Worm (Caenorhabditis elegans): ENCODE data around the gene srlf-18.

srlf-18 gene

DNA sequence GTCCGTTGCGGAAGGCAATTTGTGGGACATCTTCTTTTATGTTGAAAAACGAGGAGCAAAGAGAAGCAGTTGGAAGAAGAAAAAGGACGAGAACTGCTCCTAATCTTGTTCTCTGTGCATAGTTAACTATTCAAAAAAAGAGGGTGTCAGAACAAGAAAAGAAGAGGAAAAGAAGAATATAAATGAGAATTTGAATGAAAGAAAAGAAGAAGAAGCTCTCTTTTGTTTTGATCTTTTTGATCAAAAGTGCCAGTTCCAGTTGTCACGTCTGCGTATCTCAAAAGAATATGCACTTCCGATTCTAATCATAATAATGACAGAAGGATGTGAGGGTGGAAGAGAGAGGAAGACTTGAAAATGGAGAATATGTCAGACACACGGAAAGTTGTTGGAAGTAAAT lies 6.3 kb downstream of the srlf-18 start, which contains the start of gene M7.8:
Gene M7.8 (minus strand): TSS at position 112 of the 400 bp plus-strand sequence.
- TF ChIP-seq ceh-16 (tag; optimal IDR thresholded peaks at IDR 0.05), result no peak
- TF ChIP-seq aly-2 (tag; optimal IDR thresholded peaks at IDR 0.05), result no peak
- TF ChIP-seq nhr-21 (tag; optimal IDR thresholded peaks at IDR 0.05), result no peak
- peak; percentile 31 for TF ChIP-seq unc-55 (GFP tag; optimal IDR thresholded peaks at IDR 0.05)
- TF ChIP-seq ztf-4 (tag; optimal IDR thresholded peaks at IDR 0.05), result no peak
- TF ChIP-seq peb-1 (tag; optimal IDR thresholded peaks at IDR 0.05), result no peak
- peak in 1 of 2 experiments; percentile 35 for TF ChIP-seq lsy-2 (tag; optimal IDR thresholded peaks at IDR 0.05)
- TF ChIP-seq mab-5 (tag; optimal IDR thresholded peaks at IDR 0.05), result no peak
- TF ChIP-seq nhr-10 (tag; optimal IDR thresholded peaks at IDR 0.05), result no peak
- TF ChIP-seq skn-1 (tag; optimal IDR thresholded peaks at IDR 0.05), result no peak
- peak; percentile 92 for TF ChIP-seq zag-1 (tag; optimal IDR thresholded peaks at IDR 0.05)
- peak; percentile 44 for TF ChIP-seq C34F6.9 (tag; optimal IDR thresholded peaks at IDR 0.05)
- peak; percentile 30 for TF ChIP-seq crh-2 (tag; optimal IDR thresholded peaks at IDR 0.05)

DNA sequence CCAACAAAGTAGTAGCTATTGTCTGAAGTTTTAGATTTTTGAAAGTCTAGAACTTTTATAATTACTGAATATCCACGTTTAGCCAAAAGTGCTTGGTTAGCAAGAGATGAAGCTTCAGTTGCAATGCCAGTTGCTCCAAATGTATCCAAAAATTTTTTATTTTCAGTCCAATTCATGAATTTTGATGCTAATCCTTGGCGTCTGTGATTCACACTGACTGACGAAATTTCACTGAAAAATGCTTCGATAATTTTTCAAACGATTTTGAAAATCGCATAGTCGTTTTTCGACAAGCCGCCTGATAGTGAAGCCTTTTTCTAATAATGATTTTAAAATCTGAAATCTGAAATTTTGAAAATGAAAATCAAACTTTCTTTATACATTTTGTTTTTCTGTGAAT lies 7.2 kb downstream of the srlf-18 start:
- TF ChIP-seq R02D3.7 (tag; optimal IDR thresholded peaks at IDR 0.05) (no peak), nhr-21 (tag; optimal IDR thresholded peaks at IDR 0.05) (no peak), sma-9 (GFP tag; optimal IDR thresholded peaks at IDR 0.05) (no peak), sma-9 (tag; optimal IDR thresholded peaks at IDR 0.05) (no peak), mab-5 (tag; optimal IDR thresholded peaks at IDR 0.05) (no peak), gmeb-1 (tag; optimal IDR thresholded peaks at IDR 0.05) (no peak), nhr-129 (tag; optimal IDR thresholded peaks at IDR 0.05) (no peak), ztf-1 (GFP tag; conservative IDR thresholded peaks at IDR 0.05) (no peak), lsy-2 (tag; optimal IDR thresholded peaks at IDR 0.05) (no peak), nhr-10 (tag; optimal IDR thresholded peaks at IDR 0.05) (no peak), dmd-4 (tag; optimal IDR thresholded peaks at IDR 0.05) (no peak), sem-4 (tag; optimal IDR thresholded peaks at IDR 0.05) (no peak), elt-1 (tag; optimal IDR thresholded peaks at IDR 0.05) (no peak), egl-27 (tag; optimal IDR thresholded peaks at IDR 0.05) (no peak), nhr-23 (tag; optimal IDR thresholded peaks at IDR 0.05) (no peak), blmp-1 (tag; optimal IDR thresholded peaks at IDR 0.05; ENCODE audit: insufficient read depth) (no peak), lin-39 (tag; optimal IDR thresholded peaks at IDR 0.05) (no peak), crh-2 (tag; optimal IDR thresholded peaks at IDR 0.05) (no peak)

DNA sequence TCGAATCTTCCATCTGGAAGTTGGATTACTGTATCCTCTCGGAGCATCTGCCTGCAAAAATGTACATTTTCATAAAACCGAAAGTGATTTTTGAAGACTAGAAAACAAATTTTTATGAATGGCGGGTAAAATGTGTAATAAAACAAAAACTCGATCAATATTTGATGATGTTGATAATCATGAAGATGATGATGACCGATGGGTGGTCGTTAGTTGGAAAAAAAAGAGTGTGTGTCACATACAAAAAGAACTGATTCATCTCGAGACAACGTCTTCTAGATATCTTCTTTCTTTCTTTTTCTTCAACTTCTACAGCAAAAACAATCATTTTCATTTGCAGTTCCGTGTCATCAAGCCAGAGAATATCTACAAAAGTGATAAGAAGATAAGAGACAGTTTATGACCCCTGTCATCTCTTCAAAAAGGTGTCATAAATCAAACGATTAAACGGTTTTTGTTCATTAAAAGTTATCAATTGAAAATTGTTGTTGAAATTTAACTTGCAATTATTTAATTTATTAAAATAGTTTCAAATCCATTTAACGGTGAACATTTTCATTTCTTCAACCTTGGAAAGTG lies 8.7 kb downstream of the srlf-18 start, which contains the start of gene bcc-1:
Gene bcc-1 (minus strand): TSS at position 51 of the 579 bp plus-strand sequence.
- TF ChIP-seq unc-55 (GFP tag; optimal IDR thresholded peaks at IDR 0.05) (no peak), mbf-1 (tag; optimal IDR thresholded peaks at IDR 0.05) (no peak), blmp-1 (tag; optimal IDR thresholded peaks at IDR 0.05; ENCODE audit: insufficient read depth) (peak; percentile 7), sma-9 (GFP tag; optimal IDR thresholded peaks at IDR 0.05) (peak; percentile 42), sma-9 (tag; optimal IDR thresholded peaks at IDR 0.05) (no peak), nhr-11 (tag; optimal IDR thresholded peaks at IDR 0.05) (no peak), mdl-1 (tag; optimal IDR thresholded peaks at IDR 0.05) (no peak), gmeb-1 (tag; optimal IDR thresholded peaks at IDR 0.05) (peak; percentile 23), alr-1 (tag; optimal IDR thresholded peaks at IDR 0.05) (no peak), nhr-10 (tag; optimal IDR thresholded peaks at IDR 0.05) (no peak), ama-1 (optimal IDR thresholded peaks at IDR 0.05) (no peak), crh-2 (tag; optimal IDR thresholded peaks at IDR 0.05) (no peak), aly-2 (tag; optimal IDR thresholded peaks at IDR 0.05) (no peak), nhr-12 (tag; optimal IDR thresholded peaks at IDR 0.05) (no peak), F13H6.1 (tag; optimal IDR thresholded peaks at IDR 0.05) (no peak), ZK546.5 (tag; optimal IDR thresholded peaks at IDR 0.05) (no peak), peb-1 (tag; optimal IDR thresholded peaks at IDR 0.05) (no peak), nhr-129 (tag; optimal IDR thresholded peaks at IDR 0.05) (no peak), mab-5 (tag; optimal IDR thresholded peaks at IDR 0.05) (peak; percentile 60), ceh-16 (tag; optimal IDR thresholded peaks at IDR 0.05) (no peak), nhr-6 (tag; optimal IDR thresholded peaks at IDR 0.05) (no peak), nhr-77 (tag; optimal IDR thresholded peaks at IDR 0.05) (no peak), fos-1 (tag; optimal IDR thresholded peaks at IDR 0.05) (peak; percentile 62), snpc-4 (tag; optimal IDR thresholded peaks at IDR 0.05) (no peak), lin-11 (tag; optimal IDR thresholded peaks at IDR 0.05) (no peak), ztf-11 (tag; optimal IDR thresholded peaks at IDR 0.05) (no peak), dmd-4 (tag; optimal IDR thresholded peaks at IDR 0.05) (no peak), nhr-23 (tag; optimal IDR thresholded peaks at IDR 0.05) (no peak), unc-62 (GFP tag; optimal IDR thresholded peaks at IDR 0.05) (no peak), lin-13 (GFP tag; optimal IDR thresholded peaks at IDR 0.05) (no peak), Y55F3AM.14 (GFP tag; optimal IDR thresholded peaks at IDR 0.05) (no peak), egl-27 (tag; optimal IDR thresholded peaks at IDR 0.05) (no peak), lin-39 (tag; optimal IDR thresholded peaks at IDR 0.05) (no peak), ztf-4 (tag; optimal IDR thresholded peaks at IDR 0.05) (no peak), sma-3 (GFP tag; optimal IDR thresholded peaks at IDR 0.05) (peak; percentile 45), ceh-82 (tag; optimal IDR thresholded peaks at IDR 0.05) (no peak), nhr-21 (tag; optimal IDR thresholded peaks at IDR 0.05) (peak; percentile 18), R02D3.7 (tag; optimal IDR thresholded peaks at IDR 0.05) (no peak), elt-1 (tag; optimal IDR thresholded peaks at IDR 0.05) (no peak), nhr-25 (tag; optimal IDR thresholded peaks at IDR 0.05) (peak; percentile 57), unc-39 (tag; optimal IDR thresholded peaks at IDR 0.05) (no peak), C34F6.9 (tag; optimal IDR thresholded peaks at IDR 0.05) (no peak)

Data from whole organism, L2 larva.